Worm (Caenorhabditis elegans) whole organism, young adult: ENCODE measurements around the gene Y22F5A.11.

Experiments
- C17E4.6 ChIP-seq: fragments of 200-800 bp; sonication (Bioruptor generic); IDR thresholded peaks from 2 replicates; pipeline ENCODE4 v1.3.6; 2022; ENCODE audit warnings: missing genetic modification reagents, missing genetic modification characterization, missing compliant biosample characterization
- F57C9.4 ChIP-seq: sonication (generic microtip); optimal IDR thresholded peaks from 2 replicates; lab custom pipeline; 2017; ENCODE audit warnings: mild to moderate bottlenecking, missing genetic modification characterization, missing compliant biosample characterization
- T07F8.4 ChIP-seq: sonication (generic microtip); optimal IDR thresholded peaks from 2 replicates; lab custom pipeline; 2016; ENCODE audit warnings: mild to moderate bottlenecking, missing genetic modification characterization, moderate library complexity, missing compliant biosample characterization
- T26A5.8 ChIP-seq: sonication (generic microtip); optimal IDR thresholded peaks from 2 replicates; lab custom pipeline; 2016; ENCODE audit warnings: missing genetic modification characterization, missing compliant biosample characterization
- Y53G8AR.9 ChIP-seq: fragments of 200-800 bp; sonication (Bioruptor generic); conservative IDR thresholded peaks from 2 replicates; pipeline ENCODE4 v1.3.6; 2022; ENCODE audit warnings: missing genetic modification reagents, missing genetic modification characterization, missing compliant biosample characterization
- ama-1 ChIP-seq, 3 experiments: fragments of 150-350 bp in 1 of 3; sonication (generic microtip) in 2 of 3; optimal IDR thresholded peaks; 2 replicates each; lab custom pipeline; 2014 to 2018; ENCODE audit warnings: missing biosample characterization in 2 of 3, missing genetic modification characterization in 2 of 3, missing genetic modification reagents in 2 of 3
- athp-1 ChIP-seq: sonication (generic microtip); optimal IDR thresholded peaks from 2 replicates; lab custom pipeline; 2017; ENCODE audit warnings: mild to moderate bottlenecking, missing genetic modification characterization, missing compliant biosample characterization
- attf-5 ChIP-seq: fragments of 200-800 bp; sonication (Bioruptor generic); optimal IDR thresholded peaks from 2 replicates; lab custom pipeline; 2018; ENCODE audit warnings: mild to moderate bottlenecking, missing genetic modification characterization, missing compliant biosample characterization
- bed-1 ChIP-seq: fragments of 200-800 bp; sonication (Bioruptor generic); IDR thresholded peaks from 2 replicates; pipeline ENCODE4 v1.3.6; 2022; ENCODE audit warnings: missing genetic modification reagents, missing genetic modification characterization, missing compliant biosample characterization
- bed-2 ChIP-seq: fragments of 200-800 bp; sonication (Bioruptor generic); IDR thresholded peaks from 2 replicates; pipeline ENCODE4 v1.3.6; 2022; ENCODE audit warnings: missing genetic modification reagents, missing genetic modification characterization, missing compliant biosample characterization
- die-1 ChIP-seq: sonication (generic microtip); optimal IDR thresholded peaks from 2 replicates; lab custom pipeline; 2016; ENCODE audit warnings: missing genotype, mild to moderate bottlenecking, missing genetic modification characterization, missing compliant biosample characterization
- dpl-1 ChIP-seq: fragments of 150-350 bp; optimal IDR thresholded peaks from 2 replicates; lab custom pipeline; 2014; ENCODE audit warnings: missing biosample characterization, missing genetic modification reagents, missing genetic modification characterization
- hmg-1.2 ChIP-seq: fragments of 200-800 bp; sonication (Bioruptor generic); IDR thresholded peaks from 2 replicates; pipeline ENCODE4 v1.3.6; 2022; ENCODE audit warnings: missing genetic modification reagents, missing genetic modification characterization, missing compliant biosample characterization
- hmg-20 ChIP-seq: fragments of 200-800 bp; sonication (Bioruptor generic); IDR thresholded peaks from 2 replicates; pipeline ENCODE4 v1.3.6; 2022; ENCODE audit warnings: missing genetic modification reagents, missing genetic modification characterization, missing compliant biosample characterization
- lin-26 ChIP-seq: fragments of 200-800 bp; sonication (Bioruptor generic); IDR thresholded peaks from 2 replicates; pipeline ENCODE4 v1.3.6; 2022; ENCODE audit warnings: missing genetic modification reagents, missing genetic modification characterization, missing compliant biosample characterization
- lin-40 ChIP-seq: sonication (generic microtip); optimal IDR thresholded peaks from 2 replicates; lab custom pipeline; 2016; ENCODE audit warnings: missing genetic modification characterization, mild to moderate bottlenecking, missing compliant biosample characterization, missing genotype, missing genetic modification reagents
- lsl-1 ChIP-seq: fragments of 200-800 bp; sonication (Bioruptor generic); optimal IDR thresholded peaks from 2 replicates; lab custom pipeline; 2018; ENCODE audit warnings: mild to moderate bottlenecking, missing genetic modification characterization, moderate library complexity, missing compliant biosample characterization
- lsy-27 ChIP-seq: sonication (generic microtip); optimal IDR thresholded peaks from 2 replicates; lab custom pipeline; 2017; ENCODE audit warnings: missing genetic modification characterization, mild to moderate bottlenecking, missing compliant biosample characterization, antibody characterized with exemption, missing genotype, borderline replicate concordance; ENCODE audit not compliant: insufficient read depth
- madf-6 ChIP-seq: fragments of 200-800 bp; sonication (Bioruptor generic); IDR thresholded peaks from 2 replicates; pipeline ENCODE4 v1.3.6; 2022; ENCODE audit warnings: missing genetic modification reagents, missing genetic modification characterization, missing compliant biosample characterization
- nfyb-1 ChIP-seq: fragments of 200-800 bp; sonication (Bioruptor generic); IDR thresholded peaks from 2 replicates; pipeline ENCODE4 v1.3.6; 2022; ENCODE audit warnings: missing genetic modification reagents, missing genetic modification characterization, missing compliant biosample characterization
- nhr-120 ChIP-seq: fragments of 200-800 bp; sonication (Bioruptor generic); IDR thresholded peaks from 2 replicates; pipeline ENCODE4 v1.3.6; 2022; ENCODE audit warnings: missing genetic modification characterization, missing compliant biosample characterization
- nhr-80 ChIP-seq: sonication (generic microtip); optimal IDR thresholded peaks from 2 replicates; lab custom pipeline; 2016; ENCODE audit warnings: missing genetic modification characterization, missing compliant biosample characterization
- pbrm-1 ChIP-seq: fragments of 200-800 bp; sonication (Bioruptor generic); IDR thresholded peaks from 2 replicates; pipeline ENCODE4 v1.3.6; 2022; ENCODE audit warnings: missing genetic modification reagents, missing genetic modification characterization, missing compliant biosample characterization
- repo-1 ChIP-seq: sonication (generic microtip); optimal IDR thresholded peaks from 2 replicates; lab custom pipeline; 2017; ENCODE audit warnings: mild to moderate bottlenecking, missing genetic modification characterization, missing compliant biosample characterization
- rpc-1 ChIP-seq, 2 experiments: fragments of 150-350 bp in 1 of 2; sonication (generic microtip) in 1 of 2; optimal IDR thresholded peaks; 2 replicates each; lab custom pipeline; 2014 to 2018; ENCODE audit warnings: missing biosample characterization in 1 of 2, missing genetic modification characterization in 1 of 2, missing genetic modification reagents in 1 of 2, missing genotype in 1 of 2
- snpc-1.3 ChIP-seq: sonication (generic microtip); optimal IDR thresholded peaks from 2 replicates; lab custom pipeline; 2017; ENCODE audit warnings: missing genetic modification characterization, mild to moderate bottlenecking, missing compliant biosample characterization, antibody characterized with exemption, moderate library complexity, missing genotype, missing genetic modification reagents; ENCODE audit not compliant: insufficient read depth
- snpc-4 ChIP-seq, 5 experiments: fragments of 150-350 bp in 1 of 5; sonication (generic microtip) in 4 of 5; optimal IDR thresholded peaks; 2 replicates each; lab custom pipeline; 2014 to 2018; ENCODE audit warnings: missing genetic modification characterization in 5 of 5, missing biosample characterization in 3 of 5, antibody characterized with exemption in 2 of 5, mild to moderate bottlenecking in 2 of 5, missing compliant biosample characterization in 2 of 5, missing genotype in 2 of 5, moderate library complexity in 2 of 5, missing genetic modification reagents in 1 of 5
- sptf-2 ChIP-seq: fragments of 200-800 bp; sonication (Bioruptor generic); optimal IDR thresholded peaks from 2 replicates; lab custom pipeline; 2018; ENCODE audit warnings: mild to moderate bottlenecking, missing genetic modification characterization, missing compliant biosample characterization
- ztf-26 ChIP-seq: sonication (generic microtip); optimal IDR thresholded peaks from 2 replicates; lab custom pipeline; 2017; ENCODE audit warnings: missing genetic modification characterization, missing compliant biosample characterization

The Y22F5A.11 gene

ce11 chrV:10229222-10229879 is 46.1 kb downstream of the Y22F5A.11 start, which contains the start of the genes pyt-1 and fipr-7:
TSS of gene pyt-1 (minus strand) at chrV:10229322.
TSS of gene fipr-7 (plus strand) at chrV:10229829.
- TF ChIP-seq bed-2 (GFP tag; lab: Robert Waterston, UW) (no peak), T07F8.4 (tag; lab: Kevin White, UChicago) (no peak), nfyb-1 (GFP tag; lab: Robert Waterston, UW) (no peak), sptf-2 (GFP tag; lab: Kevin White, UChicago) (no peak), snpc-4 (GFP tag; optimal IDR thresholded peaks at IDR 0.05; lab: Kevin White, UChicago) (no peak), snpc-4 (tag; optimal IDR thresholded peaks at IDR 0.05; lab: Kevin White, UChicago) (no peak), T26A5.8 (no peak), lsl-1 (GFP tag; lab: Kevin White, UChicago) (no peak), athp-1 (tag; lab: Kevin White, UChicago) (no peak), pbrm-1 (GFP tag; lab: Robert Waterston, UW) (no peak), hmg-20 (no peak), die-1 (no peak), hmg-1.2 (GFP tag; lab: Robert Waterston, UW) (no peak), bed-1 (GFP tag; lab: Robert Waterston, UW) (no peak), Y53G8AR.9 (GFP tag; lab: Robert Waterston, UW) (no peak), ztf-26 (tag; lab: Kevin White, UChicago) (no peak), snpc-1.3 (tag; lab: Kevin White, UChicago) (no peak)

ce11 chrV:10228360-10228759 is 47.1 kb downstream of the Y22F5A.11 start, which contains the start of gene fipr-4:
TSS of gene fipr-4 (minus strand) at chrV:10228460.
- TF ChIP-seq lsy-27 (tag; lab: Kevin White, UChicago) (no peak), rpc-1 (optimal IDR thresholded peaks at IDR 0.05; lab: Kevin White, UChicago) (no peak), rpc-1 (tag; optimal IDR thresholded peaks at IDR 0.05; lab: Kevin White, UChicago) (no peak), lsl-1 (GFP tag; lab: Kevin White, UChicago) (no peak), repo-1 (no peak)
- TF ChIP-seq, all 124 proteins: peak for 0

- no peak for TF ChIP-seq ama-1 (optimal IDR thresholded peaks at IDR 0.05; lab: Kevin White, UChicago)
- no peak for TF ChIP-seq ama-1 (GFP tag; optimal IDR thresholded peaks at IDR 0.05; lab: Kevin White, UChicago)
- no peak for TF ChIP-seq ztf-26 (tag; lab: Kevin White, UChicago)
- TF ChIP-seq attf-5 (GFP tag; lab: Kevin White, UChicago): no peak
- no peak for TF ChIP-seq nhr-120 (GFP tag; lab: Robert Waterston, UW)
- TF ChIP-seq C17E4.6 (GFP tag; lab: Robert Waterston, UW): no peak
- TF ChIP-seq snpc-4 (GFP tag; optimal IDR thresholded peaks at IDR 0.05; lab: Kevin White, UChicago): no peak
- no peak for TF ChIP-seq snpc-4 (tag; optimal IDR thresholded peaks at IDR 0.05; lab: Kevin White, UChicago)
- TF ChIP-seq lin-26 (GFP tag; lab: Robert Waterston, UW): no peak
- no peak for TF ChIP-seq madf-6 (GFP tag; lab: Robert Waterston, UW)
- no peak for TF ChIP-seq F57C9.4
- TF ChIP-seq lin-40: no peak
Observed at ce11 chrV:10227333-10227732, 48.1 kb downstream of the Y22F5A.11 start, which contains the start of gene ttr-19. TSS of gene ttr-19 (minus strand) at chrV:10227433.

- TF ChIP-seq nhr-80: peak; percentile 45
- no peak for TF ChIP-seq dpl-1 (GFP tag; lab: Kevin White, UChicago)
Observed at ce11 chrV:10225610-10226009, 49.8 kb downstream of the Y22F5A.11 start, which contains the start of gene daf-36. TSS of gene daf-36 (minus strand) at chrV:10225710.
